Fruit fly (Drosophila melanogaster): ENCODE results near the gene Eig71Eh.

The Eig71Eh gene

DNA sequence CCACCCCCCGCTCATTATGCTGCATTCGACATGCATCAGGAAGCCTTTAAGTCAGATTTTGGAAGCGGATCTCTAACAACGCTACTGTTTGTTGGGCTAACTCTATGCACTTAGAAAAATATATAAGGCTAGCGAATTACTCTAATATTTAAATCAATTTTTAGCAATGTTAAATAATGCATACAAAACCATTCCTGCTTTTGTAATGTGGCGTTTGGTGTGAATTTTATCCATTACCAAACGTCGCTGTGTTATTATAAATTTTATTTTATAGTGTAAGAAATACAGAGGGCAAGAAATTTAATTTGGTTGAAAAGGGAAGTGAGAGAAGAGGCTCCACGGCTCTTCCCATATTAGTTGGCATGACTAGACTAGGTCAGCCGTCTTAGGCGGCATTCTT, 13.6 kb upstream of the Eig71Eh start (continued):
- TF ChIP-seq CG17385 (GFP tag; optimal IDR thresholded peaks at IDR 0.05), result no peak
- no peak for TF ChIP-seq Atf3 (GFP tag; optimal IDR thresholded peaks at IDR 0.05)
- no peak for TF ChIP-seq bowl (GFP tag; IDR thresholded peaks at IDR 0.05)
- TF ChIP-seq knrl (GFP tag; IDR thresholded peaks at IDR 0.05; ENCODE audit: partially characterized antibody), result no peak
- TF ChIP-seq CG30431 (GFP tag; optimal IDR thresholded peaks at IDR 0.05), result peak; percentile 25
- TF ChIP-seq dm (GFP tag; optimal IDR thresholded peaks at IDR 0.05), result no peak
- TF ChIP-seq ken (GFP tag; IDR thresholded peaks at IDR 0.05), result no peak
- no peak for TF ChIP-seq CG6765 (GFP tag; optimal IDR thresholded peaks at IDR 0.05)
- no peak for TF ChIP-seq CG1792 (GFP tag; optimal IDR thresholded peaks at IDR 0.05)
- TF ChIP-seq Doc2 (GFP tag; IDR thresholded peaks at IDR 0.05), result no peak
- TF ChIP-seq CG4820 (GFP tag; optimal IDR thresholded peaks at IDR 0.05), result peak; percentile 6
- TF ChIP-seq CG17361 (GFP tag; IDR thresholded peaks at IDR 0.05), result peak; percentile 55; the same call in 2 of the 3 replicates
- TF ChIP-seq twi (tag; optimal IDR thresholded peaks at IDR 0.05), result peak; percentile 26
- TF ChIP-seq Atf6 (GFP tag; IDR thresholded peaks at IDR 0.05), result no peak
- no peak for TF ChIP-seq insv (GFP tag; optimal IDR thresholded peaks at IDR 0.05)
- TF ChIP-seq lola (GFP tag; optimal IDR thresholded peaks at IDR 0.05), result peak in 1 of 3 experiments; percentile 77
- TF ChIP-seq toy (GFP tag; IDR thresholded peaks at IDR 0.05), result no peak
- no peak for TF ChIP-seq CG32532 (GFP tag; IDR thresholded peaks at IDR 0.05)
- peak; percentile 30 for TF ChIP-seq CoRest (tag; optimal IDR thresholded peaks at IDR 0.05)
- peak; percentile 50; the same call in 1 of the 2 replicates for TF ChIP-seq ara (GFP tag; IDR thresholded peaks at IDR 0.05)
- no peak for TF ChIP-seq CG31388 (GFP tag; optimal IDR thresholded peaks at IDR 0.05)
- TF ChIP-seq CG18262 (tag; optimal IDR thresholded peaks at IDR 0.05), result peak; percentile 60
- no peak for TF ChIP-seq Max (GFP tag; optimal IDR thresholded peaks at IDR 0.05)
- peak; percentile 35 for TF ChIP-seq CG15601 (tag; optimal IDR thresholded peaks at IDR 0.05)
- TF ChIP-seq ro (GFP tag; IDR thresholded peaks at IDR 0.05), result no peak
- no peak for TF ChIP-seq CG15011 (GFP tag; optimal IDR thresholded peaks at IDR 0.05)
- no peak for TF ChIP-seq Deaf1 (tag; optimal IDR thresholded peaks at IDR 0.05)
- TF ChIP-seq zen (tag; optimal IDR thresholded peaks at IDR 0.05), result peak; percentile 46
- no peak for TF ChIP-seq PHDP (tag; optimal IDR thresholded peaks at IDR 0.05)
- no peak for TF ChIP-seq CG6654 (GFP tag; optimal IDR thresholded peaks at IDR 0.05)
- TF ChIP-seq bigmax (GFP tag; optimal IDR thresholded peaks at IDR 0.05), result no peak
- no peak for TF ChIP-seq pb (GFP tag; optimal IDR thresholded peaks at IDR 0.05)
- no peak for TF ChIP-seq CG2199 (GFP tag; IDR thresholded peaks at IDR 0.05)
- TF ChIP-seq Ets65A (GFP tag), result peak; percentile 92
- no peak for TF ChIP-seq hbn (GFP tag; IDR thresholded peaks at IDR 0.05; ENCODE audit: partially characterized antibody)
- 0 out of 2 replicates have a peak, but pooled peaks have one; percentile 11 for TF ChIP-seq onecut (GFP tag; IDR thresholded peaks at IDR 0.05)
- peak; percentile 22; the same call in 1 of the 3 replicates for TF ChIP-seq row (GFP tag; IDR thresholded peaks at IDR 0.05)
- TF ChIP-seq ems (GFP tag; optimal IDR thresholded peaks at IDR 0.05), result no peak
- peak; percentile 48 for TF ChIP-seq phol (tag; optimal IDR thresholded peaks at IDR 0.05)
- TF ChIP-seq Sry-δ (GFP tag; optimal IDR thresholded peaks at IDR 0.05), result no peak
- TF ChIP-seq schlank (tag; optimal IDR thresholded peaks at IDR 0.05), result no peak
- peak; percentile 67 for TF ChIP-seq gem (tag; optimal IDR thresholded peaks at IDR 0.05)
- peak; percentile 11 for TF ChIP-seq CG17359 (tag; optimal IDR thresholded peaks at IDR 0.05)
- 0 out of 2 replicates have a peak, but pooled peaks have one; percentile 19 for TF ChIP-seq dati (GFP tag; IDR thresholded peaks at IDR 0.05)
- TF ChIP-seq emc (GFP tag; optimal IDR thresholded peaks at IDR 0.05), result no peak
- peak; percentile 29 for TF ChIP-seq CG1603 (tag; optimal IDR thresholded peaks at IDR 0.05)
- peak; percentile 46; the same call in 1 of the 2 replicates for TF ChIP-seq CG10959 (GFP tag; IDR thresholded peaks at IDR 0.05)
- no peak for TF ChIP-seq tap (tag; optimal IDR thresholded peaks at IDR 0.05)
- TF ChIP-seq Hmx (GFP tag; optimal IDR thresholded peaks at IDR 0.05), result no peak
- TF ChIP-seq zf30C (GFP tag; optimal IDR thresholded peaks at IDR 0.05), result peak; percentile 19
- TF ChIP-seq CG4360 (GFP tag; IDR thresholded peaks at IDR 0.05), result no peak
- TF ChIP-seq Spps (tag; optimal IDR thresholded peaks at IDR 0.05), result peak; percentile 31

All from whole organism, embryonic.